Worm (Caenorhabditis elegans) whole organism, L4/young adult: ENCODE measurements around the gene F56D1.1.

Experiments used
- W03F9.2 ChIP-seq: fragments of 150-350 bp; optimal IDR thresholded peaks from 2 replicates; lab custom pipeline; 2014; ENCODE audit warnings: missing biosample characterization, missing genetic modification characterization
- dao-5 ChIP-seq: sonication (generic microtip); optimal IDR thresholded peaks from 2 replicates; lab custom pipeline; 2016; ENCODE audit warnings: missing genotype, missing genetic modification characterization, moderate library complexity, missing compliant biosample characterization
- him-1 ChIP-seq: sonication (generic microtip); optimal IDR thresholded peaks from 2 replicates; lab custom pipeline; 2016; ENCODE audit warnings: missing genotype, missing genetic modification reagents, missing genetic modification characterization, missing compliant biosample characterization

ce11 chrII:5459534-5459933, 18.9 kb upstream of the F56D1.1 start:
- no peak for TF ChIP-seq W03F9.2 (tag; lab: Kevin White, UChicago)
- no peak for TF ChIP-seq him-1
- no peak for TF ChIP-seq dao-5 (tag; lab: Kevin White, UChicago)
